Fruit fly (Drosophila melanogaster): ENCODE results near the gene CG12155.
A peak's percentile ranks its signal among the peaks of the same experiment; 100 is the strongest.

Gene CG12155

dm6 chrX:7698000-7698896 lies 30.3 kb upstream of the CG12155 start (continued):
- TF ChIP-seq Mrtf (GFP tag; IDR thresholded peaks at IDR 0.05), result peak; percentile 93
- peak; percentile 94 for TF ChIP-seq sim (GFP tag; IDR thresholded peaks at IDR 0.05)
- TF ChIP-seq D19B (GFP tag; optimal IDR thresholded peaks at IDR 0.05), result peak; percentile 87
- TF ChIP-seq Asciz (GFP tag; optimal IDR thresholded peaks at IDR 0.05), result peak; percentile 96
- peak; percentile 92 for TF ChIP-seq al (GFP tag; IDR thresholded peaks at IDR 0.05)
- no peak for TF ChIP-seq prd (optimal IDR thresholded peaks at IDR 0.05)
- TF ChIP-seq prd (GFP tag; IDR thresholded peaks at IDR 0.05), result peak; percentile 96
- TF ChIP-seq ttk (GFP tag; IDR thresholded peaks at IDR 0.05), result peak; percentile 96
- peak; percentile 81 for TF ChIP-seq chn (GFP tag; optimal IDR thresholded peaks at IDR 0.05)
- TF ChIP-seq CG31224 (GFP tag; IDR thresholded peaks at IDR 0.05), result peak; percentile 91
- TF ChIP-seq cwo (GFP tag; optimal IDR thresholded peaks at IDR 0.05), result peak; percentile 96
- TF ChIP-seq D (optimal IDR thresholded peaks at IDR 0.05), result no peak
- peak; percentile 91 for TF ChIP-seq D (GFP tag; optimal IDR thresholded peaks at IDR 0.05)
- TF ChIP-seq CG18599 (GFP tag; optimal IDR thresholded peaks at IDR 0.05), result peak; percentile 97
- peak; percentile 61 for TF ChIP-seq kni (GFP tag; optimal IDR thresholded peaks at IDR 0.05)
- TF ChIP-seq Fer3 (tag; optimal IDR thresholded peaks at IDR 0.05), result peak; percentile 97
- TF ChIP-seq YL-1 (GFP tag; optimal IDR thresholded peaks at IDR 0.05), result peak; percentile 84
- TF ChIP-seq NK7.1 (GFP tag; optimal IDR thresholded peaks at IDR 0.05), result peak; percentile 82
- TF ChIP-seq tup (GFP tag; optimal IDR thresholded peaks at IDR 0.05), result peak; percentile 71
- TF ChIP-seq CG8765 (GFP tag; IDR thresholded peaks at IDR 0.05), result peak; percentile 74; the same call in 1 of the 2 replicates
- peak; percentile 51 for TF ChIP-seq bigmax (GFP tag; optimal IDR thresholded peaks at IDR 0.05)
- peak; percentile 45 for TF ChIP-seq p53 (GFP tag; optimal IDR thresholded peaks at IDR 0.05)
- no peak for TF ChIP-seq Scr (GFP tag; IDR thresholded peaks at IDR 0.05; ENCODE audit: partially characterized antibody)
- TF ChIP-seq CG6813 (GFP tag; optimal IDR thresholded peaks at IDR 0.05), result peak; percentile 93
- TF ChIP-seq CG30020 (tag; optimal IDR thresholded peaks at IDR 0.05), result peak; percentile 71
- no peak for TF ChIP-seq Tbp (GFP tag; optimal IDR thresholded peaks at IDR 0.05)
- TF ChIP-seq Taf1 (GFP tag; IDR thresholded peaks at IDR 0.05), result peak; percentile 90
- peak; percentile 31 for TF ChIP-seq MESR4 (GFP tag; optimal IDR thresholded peaks at IDR 0.05)
- no peak for TF ChIP-seq Bgb (GFP tag; IDR thresholded peaks at IDR 0.05; ENCODE audit: partially characterized antibody)
- TF ChIP-seq gro (GFP tag; optimal IDR thresholded peaks at IDR 0.05), result peak; percentile 91
- peak; percentile 89 for TF ChIP-seq cas (GFP tag; IDR thresholded peaks at IDR 0.05)
- peak; percentile 93 for TF ChIP-seq CG2889 (GFP tag; IDR thresholded peaks at IDR 0.05)
- peak; percentile 33 for TF ChIP-seq cg (GFP tag; optimal IDR thresholded peaks at IDR 0.05)
- no peak for TF ChIP-seq bbx (GFP tag; IDR thresholded peaks at IDR 0.05; ENCODE audit: partially characterized antibody)
- peak; percentile 96 for TF ChIP-seq CG32767 (GFP tag; IDR thresholded peaks at IDR 0.05)
- TF ChIP-seq tap (tag; optimal IDR thresholded peaks at IDR 0.05), result peak; percentile 97
- TF ChIP-seq CG18262 (tag; optimal IDR thresholded peaks at IDR 0.05), result peak; percentile 94
- peak; percentile 95 for TF ChIP-seq ATbp (GFP tag; optimal IDR thresholded peaks at IDR 0.05)
- peak; percentile 66 to 96 for TF ChIP-seq bsh (GFP tag; optimal IDR thresholded peaks at IDR 0.05)
- peak; percentile 90 for TF ChIP-seq danr (GFP tag; IDR thresholded peaks at IDR 0.05)
- peak; percentile 63; the same call in 1 of the 2 replicates for TF ChIP-seq gt (GFP tag; IDR thresholded peaks at IDR 0.05)
- peak; percentile 87 for TF ChIP-seq tx (GFP tag; optimal IDR thresholded peaks at IDR 0.05)
- peak; percentile 81 for TF ChIP-seq ab (GFP tag; optimal IDR thresholded peaks at IDR 0.05)
- TF ChIP-seq CG17385 (GFP tag; optimal IDR thresholded peaks at IDR 0.05), result peak; percentile 95
- TF ChIP-seq nau (GFP tag; optimal IDR thresholded peaks at IDR 0.05), result peak; percentile 95
- TF ChIP-seq bab2 (GFP tag; optimal IDR thresholded peaks at IDR 0.05), result peak; percentile 94
- TF ChIP-seq Dfd (GFP tag; optimal IDR thresholded peaks at IDR 0.05), result peak in 1 of 2 experiments; percentile 34
- peak; percentile 98 for TF ChIP-seq Med (GFP tag)
- peak; percentile 97 for TF ChIP-seq nmo (GFP tag; optimal IDR thresholded peaks at IDR 0.05)

Measured in whole organism, embryonic.